Fruit fly (Drosophila melanogaster) whole organism, embryonic: ENCODE data around the gene Cpr67Fa2.

Source experiments
- Adf1 ChIP-seq: fragments of 200-800 bp; sonication (Bioruptor generic); IDR thresholded peaks from 2 replicates; pipeline ENCODE4 v1.3.6; 2022; ENCODE audit warnings: missing biosample characterization, missing genetic modification characterization
- Atf-2 ChIP-seq: fragments of 200-800 bp; sonication (Bioruptor generic); optimal IDR thresholded peaks from 2 replicates; lab custom pipeline; 2016; ENCODE audit warnings: missing biosample characterization, missing genetic modification characterization
- Bgb ChIP-seq: fragments of 200-800 bp; sonication (Bioruptor generic); IDR thresholded peaks from 2 replicates; pipeline ENCODE4 v1.3.6; 2022; ENCODE audit warnings: missing biosample characterization, missing genetic modification characterization; ENCODE audit not compliant: partially characterized antibody
- Bteb2 ChIP-seq: fragments of 200-800 bp; sonication (Bioruptor generic); optimal IDR thresholded peaks from 2 replicates; lab custom pipeline; 2016; ENCODE audit warnings: missing biosample characterization, missing genetic modification characterization
- C15 ChIP-seq: fragments of 200-800 bp; sonication (Bioruptor generic); IDR thresholded peaks from 3 replicates; pipeline ENCODE4 v1.3.6; 2022; ENCODE audit warnings: missing biosample characterization, missing genetic modification characterization
- CG10209 ChIP-seq: fragments of 200-800 bp; sonication (Bioruptor generic); optimal IDR thresholded peaks from 3 replicates; lab custom pipeline; 2017; ENCODE audit warnings: missing biosample characterization, mild to moderate bottlenecking, missing genetic modification characterization, missing genetic modification reagents
- CG1024 ChIP-seq: fragments of 200-800 bp; sonication (Bioruptor generic); IDR thresholded peaks from 2 replicates; pipeline ENCODE4 v1.3.6; 2022; ENCODE audit warnings: missing biosample characterization, missing genetic modification characterization
- CG10462 ChIP-seq: fragments of 200-800 bp; sonication (Bioruptor generic); optimal IDR thresholded peaks from 2 replicates; lab custom pipeline; 2016; ENCODE audit warnings: missing biosample characterization, missing genetic modification characterization
- CG13296 ChIP-seq: fragments of 200-800 bp; sonication (Bioruptor generic); optimal IDR thresholded peaks from 3 replicates; lab custom pipeline; 2018; ENCODE audit warnings: missing biosample characterization, mild to moderate bottlenecking, missing genetic modification characterization
- CG13894 ChIP-seq: fragments of 200-800 bp; sonication (Bioruptor generic); optimal IDR thresholded peaks from 3 replicates; lab custom pipeline; 2018; ENCODE audit warnings: missing biosample characterization, mild to moderate bottlenecking, missing genetic modification characterization, moderate library complexity
- CG17612 ChIP-seq: fragments of 200-800 bp; sonication (Bioruptor generic); IDR thresholded peaks from 2 replicates; pipeline ENCODE4 v1.3.6; 2022; ENCODE audit warnings: missing biosample characterization, missing genetic modification characterization
- CG18619 ChIP-seq: fragments of 200-800 bp; sonication (Bioruptor generic); optimal IDR thresholded peaks from 3 replicates; lab custom pipeline; 2017; ENCODE audit warnings: missing biosample characterization, mild to moderate bottlenecking, missing genetic modification characterization
- CG2712 ChIP-seq: fragments of 200-800 bp; optimal IDR thresholded peaks from 3 replicates; lab custom pipeline; 2019; ENCODE audit warnings: missing biosample characterization, mild to moderate bottlenecking, missing genetic modification characterization, moderate library complexity
- CG2875 ChIP-seq: fragments of 200-800 bp; sonication (Bioruptor generic); optimal IDR thresholded peaks from 2 replicates; lab custom pipeline; 2017; ENCODE audit warnings: missing biosample characterization, mild to moderate bottlenecking, missing genetic modification characterization, missing genetic modification reagents
- CG5245 ChIP-seq: fragments of 200-800 bp; sonication (Bioruptor generic); optimal IDR thresholded peaks from 3 replicates; lab custom pipeline; 2016; ENCODE audit warnings: missing biosample characterization, missing genetic modification characterization
- CG6654 ChIP-seq: fragments of 200-800 bp; sonication (Bioruptor generic); optimal IDR thresholded peaks from 2 replicates; lab custom pipeline; 2017; ENCODE audit warnings: missing biosample characterization, mild to moderate bottlenecking, missing genetic modification characterization
- CG7271 ChIP-seq: fragments of 200-800 bp; sonication (Bioruptor generic); optimal IDR thresholded peaks from 2 replicates; lab custom pipeline; 2018; ENCODE audit warnings: missing biosample characterization, mild to moderate bottlenecking, missing genetic modification characterization, moderate library complexity
- CG8089 ChIP-seq: fragments of 200-800 bp; sonication (Bioruptor generic); optimal IDR thresholded peaks from 3 replicates; lab custom pipeline; 2016; ENCODE audit warnings: missing biosample characterization, missing genetic modification characterization
- D19B ChIP-seq: fragments of 200-800 bp; sonication (Bioruptor generic); optimal IDR thresholded peaks from 2 replicates; lab custom pipeline; 2017; ENCODE audit warnings: missing biosample characterization, mild to moderate bottlenecking, missing genetic modification characterization
- Dek ChIP-seq: fragments of 200-800 bp; sonication (Bioruptor generic); optimal IDR thresholded peaks from 3 replicates; lab custom pipeline; 2019; ENCODE audit warnings: missing biosample characterization, mild to moderate bottlenecking, missing genetic modification characterization, moderate library complexity
- Dip2 ChIP-seq: fragments of 200-800 bp; sonication (Bioruptor generic); IDR thresholded peaks from 2 replicates; pipeline ENCODE4 v1.3.6; 2022; ENCODE audit warnings: missing biosample characterization, missing genetic modification characterization
- E2f1 ChIP-seq: fragments of 200-800 bp; sonication (Bioruptor generic); IDR thresholded peaks from 2 replicates; pipeline ENCODE4 v1.3.6; 2022; ENCODE audit warnings: missing biosample characterization, missing genetic modification characterization
- Ets97D ChIP-seq: fragments of 200-800 bp; sonication (Bioruptor generic); optimal IDR thresholded peaks from 3 replicates; lab custom pipeline; 2016; ENCODE audit warnings: missing biosample characterization, missing genetic modification characterization
- GATAe ChIP-seq: fragments of 200-800 bp; sonication (Bioruptor generic); conservative IDR thresholded peaks from 2 replicates; pipeline ENCODE4 v1.3.6; 2022; ENCODE audit warnings: missing biosample characterization, missing genetic modification characterization
- HLH54F ChIP-seq: fragments of 200-800 bp; sonication (Bioruptor generic); optimal IDR thresholded peaks from 3 replicates; lab custom pipeline; 2016; ENCODE audit warnings: missing biosample characterization, missing genetic modification characterization
- MBD-R2 ChIP-seq: fragments of 200-800 bp; sonication (Bioruptor generic); IDR thresholded peaks from 2 replicates; pipeline ENCODE4 v1.3.6; 2022; ENCODE audit warnings: missing biosample characterization, missing genetic modification characterization
- Mad ChIP-seq: fragments of 200-800 bp; sonication (Bioruptor generic); optimal IDR thresholded peaks from 2 replicates; lab custom pipeline; 2016; ENCODE audit warnings: missing biosample characterization, missing genetic modification characterization
- Max ChIP-seq: fragments of 200-800 bp; sonication (Bioruptor generic); optimal IDR thresholded peaks from 2 replicates; lab custom pipeline; 2016; ENCODE audit warnings: missing biosample characterization, mild to moderate bottlenecking, missing genetic modification characterization
- Meics ChIP-seq: fragments of 200-800 bp; sonication (Bioruptor generic); optimal IDR thresholded peaks from 2 replicates; lab custom pipeline; 2017; ENCODE audit warnings: missing biosample characterization, mild to moderate bottlenecking, missing genetic modification characterization
- Nf-YB ChIP-seq: fragments of 200-800 bp; sonication (Bioruptor generic); optimal IDR thresholded peaks from 3 replicates; lab custom pipeline; 2019; ENCODE audit warnings: missing biosample characterization, mild to moderate bottlenecking, missing genetic modification characterization, moderate library complexity
- Sox100B ChIP-seq: fragments of 200-800 bp; sonication (Bioruptor generic); optimal IDR thresholded peaks from 3 replicates; lab custom pipeline; 2018; ENCODE audit warnings: missing biosample characterization, mild to moderate bottlenecking, missing genetic modification characterization
- amos ChIP-seq: fragments of 200-800 bp; sonication (Bioruptor generic); IDR thresholded peaks from 2 replicates; pipeline ENCODE4 v1.3.6; 2022; ENCODE audit warnings: missing biosample characterization, missing genetic modification characterization; ENCODE audit not compliant: partially characterized antibody
- bbx ChIP-seq: fragments of 200-800 bp; sonication (Bioruptor generic); IDR thresholded peaks from 2 replicates; pipeline ENCODE4 v1.3.6; 2022; ENCODE audit warnings: missing biosample characterization, missing genetic modification characterization; ENCODE audit not compliant: partially characterized antibody
- crp ChIP-seq, 2 experiments: fragments of 200-800 bp; sonication (Bioruptor generic); optimal IDR thresholded peaks; 2 replicates in 1 of 2; 3 replicates in 1 of 2; lab custom pipeline; 2017; ENCODE audit warnings: missing biosample characterization in 2 of 2, missing genetic modification characterization in 2 of 2, mild to moderate bottlenecking in 1 of 2, moderate library complexity in 1 of 2
- dmrt99B ChIP-seq: fragments of 200-800 bp; sonication (Bioruptor generic); optimal IDR thresholded peaks from 2 replicates; lab custom pipeline; 2018; ENCODE audit warnings: missing biosample characterization, mild to moderate bottlenecking, missing genetic modification characterization, moderate library complexity
- fd102C ChIP-seq: fragments of 200-800 bp; sonication (Bioruptor generic); optimal IDR thresholded peaks from 2 replicates; lab custom pipeline; 2018; ENCODE audit warnings: missing biosample characterization, mild to moderate bottlenecking, missing genetic modification characterization, moderate library complexity
- hb ChIP-seq: fragments of 200-800 bp; sonication (Bioruptor generic); IDR thresholded peaks from 3 replicates; pipeline ENCODE4 v1.3.6; 2022; ENCODE audit warnings: missing biosample characterization, missing genetic modification characterization; ENCODE audit not compliant: partially characterized antibody
- hth ChIP-seq: fragments of >200 bp; optimal IDR thresholded peaks from 2 replicates; lab custom pipeline; 2017; ENCODE audit warnings: inconsistent platforms
- klu ChIP-seq: fragments of 200-800 bp; sonication (Bioruptor generic); IDR thresholded peaks from 2 replicates; pipeline ENCODE4 v1.3.6; 2022; ENCODE audit warnings: missing biosample characterization, missing genetic modification characterization
- lov ChIP-seq, 2 experiments: fragments of 200-800 bp in 1 of 2; fragments of >200 bp in 1 of 2; sonication (Bioruptor generic) in 1 of 2; IDR thresholded peaks in 1 of 2; optimal IDR thresholded peaks in 1 of 2; 2 replicates in 1 of 2; 3 replicates in 1 of 2; pipeline versions ENCODE4 v1.3.6 to Lab custom; 2017 to 2022; ENCODE audit warnings: missing biosample characterization in 1 of 2, missing genetic modification characterization in 1 of 2
- nau ChIP-seq: fragments of 200-800 bp; sonication (Bioruptor generic); optimal IDR thresholded peaks from 3 replicates; lab custom pipeline; 2017; ENCODE audit warnings: missing biosample characterization, mild to moderate bottlenecking, missing genetic modification characterization, missing genetic modification reagents
- pan ChIP-seq, 4 experiments: fragments of >200 bp in 3 of 4; fragments of 200-800 bp in 1 of 4; sonication (Bioruptor generic) in 1 of 4; optimal IDR thresholded peaks in 3 of 4; IDR thresholded peaks in 1 of 4; 2 replicates each; pipeline versions ENCODE4 v1.3.6 to Lab custom; 2017 to 2022; ENCODE audit warnings: missing biosample characterization in 2 of 4, missing genetic modification characterization in 2 of 4, mixed read lengths in 1 of 4
- rib ChIP-seq: fragments of 200-800 bp; sonication (Bioruptor generic); IDR thresholded peaks from 2 replicates; pipeline ENCODE4 v1.3.6; 2022; ENCODE audit warnings: missing biosample characterization, missing genetic modification characterization
- sc ChIP-seq, 3 experiments: fragments of >200 bp in 2 of 3; fragments of 200-800 bp in 1 of 3; sonication (Bioruptor generic) in 1 of 3; optimal IDR thresholded peaks; 2 replicates in 2 of 3; 3 replicates in 1 of 3; lab custom pipeline; 2017; ENCODE audit warnings: mild to moderate bottlenecking in 1 of 3, missing biosample characterization in 1 of 3, missing genetic modification characterization in 1 of 3, missing genetic modification reagents in 1 of 3
- sqz ChIP-seq: fragments of 200-800 bp; sonication (Bioruptor generic); optimal IDR thresholded peaks from 3 replicates; lab custom pipeline; 2018; ENCODE audit warnings: missing biosample characterization, mild to moderate bottlenecking, missing genetic modification characterization
- tap ChIP-seq: fragments of 200-800 bp; optimal IDR thresholded peaks from 3 replicates; lab custom pipeline; 2019; ENCODE audit warnings: missing biosample characterization, mild to moderate bottlenecking, missing genetic modification characterization, moderate library complexity

Cpr67Fa2 gene

dm6 chr3L:10855419-10856213 lies 35.9 kb upstream of the Cpr67Fa2 start (continued):
- peak; percentile 73 for TF ChIP-seq sqz (GFP tag; lab: Kevin White, UChicago)
- no peak for TF ChIP-seq bbx (GFP tag; lab: Robert Waterston, UW)
- no peak for TF ChIP-seq Atf-2 (GFP tag; lab: Kevin White, UChicago)
- TF ChIP-seq CG13296 (GFP tag; lab: Kevin White, UChicago) = peak; percentile 87
- TF ChIP-seq nau = peak; percentile 63
- TF ChIP-seq CG6654 (GFP tag; lab: Kevin White, UChicago) = peak; percentile 68
- peak; percentile 19; the same call in 1 of the 2 replicates for TF ChIP-seq GATAe (GFP tag; lab: Robert Waterston, UW)
- peak; percentile 86 for TF ChIP-seq tap (tag; lab: Kevin White, UChicago)
- peak; percentile 63 for TF ChIP-seq CG7271 (tag; lab: Kevin White, UChicago)
- 0 out of 2 replicates have a peak, but pooled peaks have one; percentile 5 for TF ChIP-seq amos (GFP tag; lab: Robert Waterston, UW)
- TF ChIP-seq Nf-YB (GFP tag; lab: Kevin White, UChicago) = peak; percentile 73
- peak; percentile 83 for TF ChIP-seq E2f1
- peak; percentile 17 for TF ChIP-seq Bteb2 (GFP tag; lab: Kevin White, UChicago)
- TF ChIP-seq Adf1 (GFP tag; lab: Robert Waterston, UW) = peak; percentile 76
- TF ChIP-seq Mad (GFP tag; lab: Kevin White, UChicago) = no peak
- TF ChIP-seq sc (optimal IDR thresholded peaks at IDR 0.05; lab: Kevin White, UChicago) = no peak
- peak; percentile 81 for TF ChIP-seq sc (GFP tag; optimal IDR thresholded peaks at IDR 0.05; lab: Kevin White, UChicago)
- peak; percentile 56 for TF ChIP-seq fd102C
- no peak for TF ChIP-seq lov (optimal IDR thresholded peaks at IDR 0.05; lab: Kevin White, UChicago)
- TF ChIP-seq lov (GFP tag; IDR thresholded peaks at IDR 0.05; lab: Robert Waterston, UW) = peak; percentile 85; the same call in 2 of the 3 replicates
- peak; percentile 97 for TF ChIP-seq dmrt99B
- peak in 1 of 2 experiments; percentile 35 for TF ChIP-seq crp (GFP tag; optimal IDR thresholded peaks at IDR 0.05; lab: Kevin White, UChicago)
- TF ChIP-seq klu (GFP tag; lab: Robert Waterston, UW) = peak; percentile 78
- peak; percentile 50; the same call in 1 of the 2 replicates for TF ChIP-seq MBD-R2 (GFP tag; lab: Robert Waterston, UW)
- peak; percentile 78 for TF ChIP-seq CG13894 (tag; lab: Kevin White, UChicago)
- peak; percentile 38 for TF ChIP-seq D19B (GFP tag; lab: Kevin White, UChicago)
- TF ChIP-seq CG8089 (GFP tag; lab: Kevin White, UChicago) = no peak
- TF ChIP-seq CG5245 (GFP tag; lab: Kevin White, UChicago) = peak; percentile 57
- TF ChIP-seq rib (GFP tag; lab: Robert Waterston, UW) = 0 out of 2 replicates have a peak, but pooled peaks have one; percentile 27
- peak; percentile 83 for TF ChIP-seq Dek (tag; lab: Kevin White, UChicago)
- TF ChIP-seq Max (GFP tag; lab: Kevin White, UChicago) = peak; percentile 32
- TF ChIP-seq C15 (GFP tag; lab: Robert Waterston, UW) = peak; percentile 49; the same call in 1 of the 3 replicates
- peak; percentile 89 for TF ChIP-seq CG10209 (GFP tag; lab: Kevin White, UChicago)
- no peak for TF ChIP-seq pan (optimal IDR thresholded peaks at IDR 0.05; lab: Kevin White, UChicago)
- TF ChIP-seq pan (GFP tag; optimal IDR thresholded peaks at IDR 0.05 in 1 of 2, IDR thresholded peaks at IDR 0.05 in 1 of 2) = peak in 1 of 2 experiments; percentile 90
- no peak for TF ChIP-seq Bgb (GFP tag; lab: Robert Waterston, UW)
- no peak for TF ChIP-seq Ets97D (GFP tag; lab: Kevin White, UChicago)
- peak; percentile 95 for TF ChIP-seq CG2712
- TF ChIP-seq CG17612 (GFP tag; lab: Robert Waterston, UW) = peak; percentile 54; the same call in 1 of the 2 replicates
- TF ChIP-seq CG2875 (GFP tag; lab: Kevin White, UChicago) = peak; percentile 84
- peak; percentile 88 for TF ChIP-seq Meics (GFP tag; lab: Kevin White, UChicago)
- TF ChIP-seq Dip2 (GFP tag; lab: Robert Waterston, UW) = no peak; the same call in 1 of the 2 replicates
- peak; percentile 65 for TF ChIP-seq CG10462 (GFP tag; lab: Kevin White, UChicago)
- peak; percentile 90 for TF ChIP-seq Sox100B
- peak; percentile 39; the same call in 1 of the 2 replicates for TF ChIP-seq CG1024
- no peak for TF ChIP-seq hb (GFP tag; lab: Robert Waterston, UW)
- TF ChIP-seq CG18619 (GFP tag; lab: Kevin White, UChicago) = peak; percentile 78
- TF ChIP-seq HLH54F = no peak
- no peak for TF ChIP-seq hth (lab: Kevin White, UChicago)
